Worm (Caenorhabditis elegans) whole organism, young adult: Measurements from ENCODE around the gene E02H1.1.

ENCODE experiments used
- B0019.2 ChIP-seq: fragments of 200-800 bp; sonication (Bioruptor generic); conservative IDR thresholded peaks from 2 replicates; pipeline ENCODE4 v1.3.6; 2022; ENCODE audit warnings: missing genetic modification reagents, missing genetic modification characterization, missing compliant biosample characterization
- B0035.1 ChIP-seq: sonication (generic microtip); optimal IDR thresholded peaks from 2 replicates; lab custom pipeline; 2016; ENCODE audit warnings: missing genetic modification characterization, mild to moderate bottlenecking, missing compliant biosample characterization, missing genotype, missing genetic modification reagents
- D2030.7 ChIP-seq: fragments of 200-800 bp; sonication (Bioruptor generic); IDR thresholded peaks from 2 replicates; pipeline ENCODE4 v1.3.6; 2022; ENCODE audit warnings: missing genetic modification reagents, missing genetic modification characterization, missing compliant biosample characterization
- T07F8.4 ChIP-seq: sonication (generic microtip); optimal IDR thresholded peaks from 2 replicates; lab custom pipeline; 2016; ENCODE audit warnings: mild to moderate bottlenecking, missing genetic modification characterization, moderate library complexity, missing compliant biosample characterization
- ama-1 ChIP-seq, 3 experiments: fragments of 150-350 bp in 1 of 3; sonication (generic microtip) in 2 of 3; optimal IDR thresholded peaks; 2 replicates each; lab custom pipeline; 2014 to 2018; ENCODE audit warnings: missing biosample characterization in 2 of 3, missing genetic modification characterization in 2 of 3, missing genetic modification reagents in 2 of 3
- egl-18 ChIP-seq: fragments of 200-800 bp; sonication (Bioruptor generic); IDR thresholded peaks from 2 replicates; pipeline ENCODE4 v1.3.6; 2022; ENCODE audit warnings: missing genetic modification reagents, missing genetic modification characterization, missing compliant biosample characterization
- gei-17 ChIP-seq: fragments of 200-800 bp; sonication (Bioruptor generic); optimal IDR thresholded peaks from 2 replicates; lab custom pipeline; 2018; ENCODE audit warnings: mild to moderate bottlenecking, missing genetic modification characterization, missing compliant biosample characterization
- lir-1 ChIP-seq: fragments of 200-800 bp; sonication (Bioruptor generic); conservative IDR thresholded peaks from 2 replicates; pipeline ENCODE4 v1.3.6; 2022; ENCODE audit warnings: missing genetic modification reagents, missing genetic modification characterization, missing compliant biosample characterization
- snpc-4 ChIP-seq, 5 experiments: fragments of 150-350 bp in 1 of 5; sonication (generic microtip) in 4 of 5; optimal IDR thresholded peaks; 2 replicates each; lab custom pipeline; 2014 to 2018; ENCODE audit warnings: missing genetic modification characterization in 5 of 5, missing biosample characterization in 3 of 5, antibody characterized with exemption in 2 of 5, mild to moderate bottlenecking in 2 of 5, missing compliant biosample characterization in 2 of 5, missing genotype in 2 of 5, moderate library complexity in 2 of 5, missing genetic modification reagents in 1 of 5
- tbx-9 ChIP-seq: sonication (generic microtip); optimal IDR thresholded peaks from 2 replicates; lab custom pipeline; 2016; ENCODE audit warnings: borderline replicate concordance, missing genetic modification characterization, inconsistent platforms, missing compliant biosample characterization
- xnd-1 ChIP-seq: sonication (generic microtip); optimal IDR thresholded peaks from 2 replicates; lab custom pipeline; 2016; ENCODE audit warnings: missing genotype, missing genetic modification reagents, missing genetic modification characterization, missing compliant biosample characterization
- ztf-18 ChIP-seq: sonication (generic microtip); optimal IDR thresholded peaks from 2 replicates; lab custom pipeline; 2016; ENCODE audit warnings: missing genotype, mild to moderate bottlenecking, missing genetic modification characterization, missing compliant biosample characterization

DNA sequence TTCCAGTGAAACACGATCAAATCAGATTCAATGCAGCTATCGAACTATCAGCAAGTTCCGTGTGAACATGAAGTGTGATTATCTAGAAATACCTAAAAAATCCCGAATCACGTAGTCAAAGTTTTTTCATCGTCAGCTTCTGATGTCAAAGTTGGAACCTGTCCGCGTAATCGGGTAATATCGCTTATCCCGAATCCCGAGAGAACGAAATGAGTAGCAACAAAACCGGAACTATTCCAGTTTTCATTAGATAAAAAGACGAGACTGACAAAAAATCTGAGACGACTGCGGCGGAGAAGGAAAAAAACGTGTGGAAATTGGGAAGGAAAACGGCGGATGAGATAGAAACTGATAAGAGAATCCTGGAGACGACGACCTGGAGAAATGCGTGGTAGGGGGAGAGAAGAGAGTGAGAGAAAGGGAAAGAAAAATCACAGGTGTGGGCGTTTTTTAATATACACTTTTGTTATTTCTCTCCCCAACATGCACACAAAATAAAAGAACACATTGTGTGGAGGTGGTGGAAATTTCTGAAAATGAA, 29.1 kb upstream of the E02H1.1 start:
- TF ChIP-seq ztf-18 (no peak), xnd-1 (tag; lab: Kevin White, UChicago) (no peak), snpc-4 (GFP tag; optimal IDR thresholded peaks at IDR 0.05; lab: Kevin White, UChicago) (no peak), snpc-4 (tag; optimal IDR thresholded peaks at IDR 0.05; lab: Kevin White, UChicago) (no peak), T07F8.4 (tag; lab: Kevin White, UChicago) (no peak), B0019.2 (GFP tag; lab: Robert Waterston, UW) (no peak), ama-1 (optimal IDR thresholded peaks at IDR 0.05; lab: Kevin White, UChicago) (peak; percentile 89), ama-1 (GFP tag; optimal IDR thresholded peaks at IDR 0.05; lab: Kevin White, UChicago) (no peak), lir-1 (no peak), tbx-9 (no peak), egl-18 (GFP tag; lab: Robert Waterston, UW) (no peak), B0035.1 (tag; lab: Kevin White, UChicago) (no peak), D2030.7 (GFP tag; lab: Robert Waterston, UW) (no peak), gei-17 (no peak)
